Fruit fly (Drosophila melanogaster) whole organism, embryonic: ENCODE results near the gene CG10793.

ENCODE experiments used
- CG10147 ChIP-seq: fragments of 200-800 bp; sonication (Bioruptor generic); optimal IDR thresholded peaks from 2 replicates; lab custom pipeline; 2019; ENCODE audit warnings: missing biosample characterization, mild to moderate bottlenecking, missing genetic modification characterization, moderate library complexity
- CG1024 ChIP-seq: fragments of 200-800 bp; sonication (Bioruptor generic); IDR thresholded peaks from 2 replicates; pipeline ENCODE4 v1.3.6; 2022; ENCODE audit warnings: missing biosample characterization, missing genetic modification characterization
- CG10267 ChIP-seq: fragments of 200-800 bp; sonication (Bioruptor generic); optimal IDR thresholded peaks from 2 replicates; lab custom pipeline; 2018; ENCODE audit warnings: missing biosample characterization, mild to moderate bottlenecking, missing genetic modification characterization, moderate library complexity
- CG10274 ChIP-seq: fragments of 200-800 bp; sonication (Bioruptor generic); optimal IDR thresholded peaks from 3 replicates; lab custom pipeline; 2017; ENCODE audit warnings: missing biosample characterization, mild to moderate bottlenecking, missing genetic modification characterization
- CG11695 ChIP-seq: fragments of 200-800 bp; sonication (Bioruptor generic); IDR thresholded peaks from 3 replicates; pipeline ENCODE4 v1.3.6; 2022; ENCODE audit warnings: missing biosample characterization, missing genetic modification characterization
- CG14710 ChIP-seq: fragments of 200-800 bp; sonication (Bioruptor generic); optimal IDR thresholded peaks from 3 replicates; lab custom pipeline; 2019; ENCODE audit warnings: missing biosample characterization, mild to moderate bottlenecking, missing genetic modification characterization, moderate library complexity
- CG15073 ChIP-seq: fragments of 200-800 bp; sonication (Bioruptor generic); optimal IDR thresholded peaks from 2 replicates; lab custom pipeline; 2016; ENCODE audit warnings: missing biosample characterization, missing genetic modification characterization
- CG15479 ChIP-seq: fragments of 200-800 bp; sonication (Bioruptor generic); optimal IDR thresholded peaks from 3 replicates; lab custom pipeline; 2019; ENCODE audit warnings: missing biosample characterization, mild to moderate bottlenecking, missing genetic modification characterization, moderate library complexity
- CG17186 ChIP-seq: fragments of 200-800 bp; sonication (Bioruptor generic); optimal IDR thresholded peaks from 3 replicates; lab custom pipeline; 2017; ENCODE audit warnings: missing biosample characterization, missing genetic modification reagents, missing genetic modification characterization
- CG17612 ChIP-seq: fragments of 200-800 bp; sonication (Bioruptor generic); IDR thresholded peaks from 2 replicates; pipeline ENCODE4 v1.3.6; 2022; ENCODE audit warnings: missing biosample characterization, missing genetic modification characterization
- CG18619 ChIP-seq: fragments of 200-800 bp; sonication (Bioruptor generic); optimal IDR thresholded peaks from 3 replicates; lab custom pipeline; 2017; ENCODE audit warnings: missing biosample characterization, mild to moderate bottlenecking, missing genetic modification characterization
- CG31388 ChIP-seq: fragments of 200-800 bp; sonication (Bioruptor generic); optimal IDR thresholded peaks from 2 replicates; lab custom pipeline; 2016; ENCODE audit warnings: missing biosample characterization, missing genetic modification characterization
- CG34224 ChIP-seq: fragments of 200-800 bp; sonication (Bioruptor generic); IDR thresholded peaks from 3 replicates; pipeline ENCODE4 v1.3.6; 2022; ENCODE audit warnings: missing biosample characterization, missing genetic modification characterization; ENCODE audit not compliant: partially characterized antibody
- CG4282 ChIP-seq: fragments of 200-800 bp; sonication (Bioruptor generic); optimal IDR thresholded peaks from 2 replicates; lab custom pipeline; 2016; ENCODE audit warnings: missing biosample characterization, missing genetic modification characterization
- CG7271 ChIP-seq: fragments of 200-800 bp; sonication (Bioruptor generic); optimal IDR thresholded peaks from 2 replicates; lab custom pipeline; 2018; ENCODE audit warnings: missing biosample characterization, mild to moderate bottlenecking, missing genetic modification characterization, moderate library complexity
- CG7786 ChIP-seq: fragments of 200-800 bp; sonication (Bioruptor generic); optimal IDR thresholded peaks from 2 replicates; lab custom pipeline; 2016; ENCODE audit warnings: missing biosample characterization, missing genetic modification characterization
- Dll ChIP-seq: fragments of 200-800 bp; sonication (Bioruptor generic); IDR thresholded peaks from 4 replicates; pipeline ENCODE4 v1.3.6; 2022; ENCODE audit warnings: missing biosample characterization, missing genetic modification characterization; ENCODE audit not compliant: partially characterized antibody
- E2f1 ChIP-seq: fragments of 200-800 bp; sonication (Bioruptor generic); IDR thresholded peaks from 2 replicates; pipeline ENCODE4 v1.3.6; 2022; ENCODE audit warnings: missing biosample characterization, missing genetic modification characterization
- Ets65A ChIP-seq: fragments of 200-800 bp; sonication (Bioruptor generic); peaks from one replicate; lab custom pipeline; 2016; ENCODE audit warnings: missing biosample characterization, missing genetic modification characterization
- Ets97D ChIP-seq: fragments of 200-800 bp; sonication (Bioruptor generic); optimal IDR thresholded peaks from 3 replicates; lab custom pipeline; 2016; ENCODE audit warnings: missing biosample characterization, missing genetic modification characterization
- Gsc ChIP-seq: fragments of 200-800 bp; sonication (Bioruptor generic); IDR thresholded peaks from 2 replicates; pipeline ENCODE4 v1.3.6; 2022; ENCODE audit warnings: missing biosample characterization, missing genetic modification characterization
- H2.0 ChIP-seq: fragments of 200-800 bp; sonication (Bioruptor generic); IDR thresholded peaks from 2 replicates; pipeline ENCODE4 v1.3.6; 2022; ENCODE audit warnings: missing biosample characterization, missing genetic modification characterization
- HLH3B ChIP-seq: fragments of 200-800 bp; sonication (Bioruptor generic); IDR thresholded peaks from 2 replicates; pipeline ENCODE4 v1.3.6; 2022; ENCODE audit warnings: missing biosample characterization, missing genetic modification characterization
- Hr78 ChIP-seq, 2 experiments: fragments of 200-800 bp in 1 of 2; fragments of >200 bp in 1 of 2; sonication (Bioruptor generic) in 1 of 2; optimal IDR thresholded peaks; 2 replicates each; lab custom pipeline; 2017 to 2019; ENCODE audit warnings: missing biosample characterization in 2 of 2, missing genetic modification characterization in 2 of 2, mild to moderate bottlenecking in 1 of 2, moderate library complexity in 1 of 2
- Lhr ChIP-seq: fragments of 200-800 bp; sonication (Bioruptor generic); optimal IDR thresholded peaks from 3 replicates; lab custom pipeline; 2017; ENCODE audit warnings: mild to moderate bottlenecking, missing biosample characterization, missing genetic modification reagents, missing genetic modification characterization
- Meics ChIP-seq: fragments of 200-800 bp; sonication (Bioruptor generic); optimal IDR thresholded peaks from 2 replicates; lab custom pipeline; 2017; ENCODE audit warnings: missing biosample characterization, mild to moderate bottlenecking, missing genetic modification characterization
- TFAM ChIP-seq: fragments of 200-800 bp; sonication (Bioruptor generic); optimal IDR thresholded peaks from 2 replicates; lab custom pipeline; 2017; ENCODE audit warnings: missing biosample characterization, missing genetic modification characterization, inconsistent platforms
- Vsx1 ChIP-seq: fragments of 200-800 bp; sonication (Bioruptor generic); optimal IDR thresholded peaks from 2 replicates; lab custom pipeline; 2017; ENCODE audit warnings: missing biosample characterization, mild to moderate bottlenecking, missing genetic modification characterization, missing genetic modification reagents
- aop ChIP-seq: fragments of 200-800 bp; sonication (Bioruptor generic); IDR thresholded peaks from 2 replicates; pipeline ENCODE4 v1.3.6; 2022; ENCODE audit warnings: missing biosample characterization, missing genetic modification characterization
- bab2 ChIP-seq: fragments of 200-800 bp; sonication (Bioruptor generic); optimal IDR thresholded peaks from 2 replicates; lab custom pipeline; 2016; ENCODE audit warnings: missing biosample characterization, missing genetic modification characterization
- bbx ChIP-seq: fragments of 200-800 bp; sonication (Bioruptor generic); IDR thresholded peaks from 2 replicates; pipeline ENCODE4 v1.3.6; 2022; ENCODE audit warnings: missing biosample characterization, missing genetic modification characterization; ENCODE audit not compliant: partially characterized antibody
- dm ChIP-seq: fragments of 200-800 bp; sonication (Bioruptor generic); optimal IDR thresholded peaks from 3 replicates; lab custom pipeline; 2016; ENCODE audit warnings: missing biosample characterization, missing genetic modification characterization
- ems ChIP-seq: fragments of 200-800 bp; sonication (Bioruptor generic); optimal IDR thresholded peaks from 3 replicates; lab custom pipeline; 2016; ENCODE audit warnings: missing biosample characterization, missing genetic modification characterization
- fd102C ChIP-seq: fragments of 200-800 bp; sonication (Bioruptor generic); optimal IDR thresholded peaks from 2 replicates; lab custom pipeline; 2018; ENCODE audit warnings: missing biosample characterization, mild to moderate bottlenecking, missing genetic modification characterization, moderate library complexity
- fd3F ChIP-seq: fragments of 200-800 bp; sonication (Bioruptor generic); optimal IDR thresholded peaks from 2 replicates; lab custom pipeline; 2018; ENCODE audit warnings: missing biosample characterization, mild to moderate bottlenecking, missing genetic modification characterization, moderate library complexity
- gfzf ChIP-seq: fragments of 200-800 bp; sonication (Bioruptor generic); optimal IDR thresholded peaks from 2 replicates; lab custom pipeline; 2016; ENCODE audit warnings: missing biosample characterization, mild to moderate bottlenecking, missing genetic modification characterization, moderate library complexity
- grn ChIP-seq: fragments of 200-800 bp; sonication (Bioruptor generic); optimal IDR thresholded peaks from 3 replicates; lab custom pipeline; 2017; ENCODE audit warnings: missing biosample characterization, missing genetic modification characterization
- ham ChIP-seq: fragments of 200-800 bp; sonication (Bioruptor generic); IDR thresholded peaks from 2 replicates; pipeline ENCODE4 v1.3.6; 2022; ENCODE audit warnings: missing biosample characterization, missing genetic modification characterization
- hkb ChIP-seq, 2 experiments: fragments of 200-800 bp in 1 of 2; fragments of >200 bp in 1 of 2; sonication (Bioruptor generic) in 1 of 2; IDR thresholded peaks in 1 of 2; optimal IDR thresholded peaks in 1 of 2; 2 replicates each; pipeline versions ENCODE4 v1.3.6 to Lab custom; 2017 to 2022; ENCODE audit warnings: missing biosample characterization in 1 of 2, missing genetic modification characterization in 1 of 2
- ind ChIP-seq: fragments of 200-800 bp; sonication (Bioruptor generic); optimal IDR thresholded peaks from 3 replicates; lab custom pipeline; 2016; ENCODE audit warnings: missing biosample characterization, missing genetic modification characterization
- inv ChIP-seq: fragments of 200-800 bp; sonication (Bioruptor generic); IDR thresholded peaks from 2 replicates; pipeline ENCODE4 v1.3.6; 2022; ENCODE audit warnings: missing biosample characterization, missing genetic modification characterization; ENCODE audit not compliant: partially characterized antibody
- kah ChIP-seq: fragments of 200-800 bp; sonication (Bioruptor generic); optimal IDR thresholded peaks from 2 replicates; lab custom pipeline; 2018; ENCODE audit warnings: missing biosample characterization, mild to moderate bottlenecking, missing genetic modification characterization
- nmo ChIP-seq: fragments of 200-800 bp; sonication (Bioruptor generic); optimal IDR thresholded peaks from 2 replicates; lab custom pipeline; 2018; ENCODE audit warnings: missing biosample characterization, mild to moderate bottlenecking, missing genetic modification characterization, moderate library complexity
- nom ChIP-seq: fragments of 200-800 bp; sonication (Bioruptor generic); optimal IDR thresholded peaks from 2 replicates; lab custom pipeline; 2017; ENCODE audit warnings: missing biosample characterization, missing genetic modification characterization, mild to moderate bottlenecking, moderate library complexity, missing genetic modification reagents
- org-1 ChIP-seq: fragments of 200-800 bp; sonication (Bioruptor generic); optimal IDR thresholded peaks from 2 replicates; lab custom pipeline; 2017; ENCODE audit warnings: missing biosample characterization, missing genetic modification characterization
- sqz ChIP-seq: fragments of 200-800 bp; sonication (Bioruptor generic); optimal IDR thresholded peaks from 3 replicates; lab custom pipeline; 2018; ENCODE audit warnings: missing biosample characterization, mild to moderate bottlenecking, missing genetic modification characterization
- sr ChIP-seq: fragments of 200-800 bp; sonication (Bioruptor generic); IDR thresholded peaks from 3 replicates; pipeline ENCODE4 v1.3.6; 2022; ENCODE audit warnings: missing biosample characterization, missing genetic modification characterization
- tgo ChIP-seq: fragments of 200-800 bp; sonication (Bioruptor generic); IDR thresholded peaks from 3 replicates; pipeline ENCODE4 v1.3.6; 2022; ENCODE audit warnings: missing biosample characterization, missing genetic modification characterization
- tio ChIP-seq: fragments of 200-800 bp; sonication (Bioruptor generic); optimal IDR thresholded peaks from 2 replicates; lab custom pipeline; 2017; ENCODE audit warnings: missing biosample characterization, missing genetic modification characterization, inconsistent platforms
- toy ChIP-seq: fragments of 200-800 bp; sonication (Bioruptor generic); IDR thresholded peaks from 2 replicates; pipeline ENCODE4 v1.3.6; 2022; ENCODE audit warnings: missing biosample characterization, missing genetic modification characterization

Gene CG10793

DNA sequence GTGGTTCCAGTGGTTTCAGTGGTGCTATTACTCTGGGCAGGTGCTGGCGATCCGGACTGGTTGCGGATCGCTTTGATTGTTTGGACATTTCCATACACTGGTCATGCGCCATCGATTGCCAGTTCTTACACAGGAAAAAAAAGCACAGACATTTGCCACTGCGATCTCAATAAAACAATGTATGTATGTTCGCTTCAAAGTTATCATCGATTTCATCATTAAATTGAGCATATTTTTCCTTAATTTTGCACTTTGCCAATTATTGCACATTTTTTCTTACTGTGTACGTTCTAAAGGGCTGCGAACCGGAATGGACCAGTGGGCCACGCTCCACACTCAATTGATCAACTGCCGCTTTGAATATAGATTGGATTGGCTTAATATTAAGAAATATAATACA, 47.5 kb upstream of the CG10793 start (continued):
- TF ChIP-seq CG7271, result no peak
- TF ChIP-seq sqz (GFP tag; lab: Kevin White, UChicago), result no peak
- peak; percentile 18 for TF ChIP-seq CG14710
- TF ChIP-seq bab2 (GFP tag; lab: Kevin White, UChicago), result peak; percentile 63
- TF ChIP-seq sr (GFP tag; lab: Robert Waterston, UW), result no peak
- peak; percentile 24 for TF ChIP-seq Ets97D (GFP tag; lab: Kevin White, UChicago)
- TF ChIP-seq toy (GFP tag; lab: Robert Waterston, UW), result peak; percentile 75
- peak; percentile 37 for TF ChIP-seq CG10267 (tag; lab: Kevin White, UChicago)
- peak; percentile 74 for TF ChIP-seq CG7786 (GFP tag; lab: Kevin White, UChicago)
- peak; percentile 96 for TF ChIP-seq Ets65A (GFP tag; lab: Kevin White, UChicago)
- no peak for TF ChIP-seq CG34224 (GFP tag; lab: Robert Waterston, UW)
- TF ChIP-seq dm, result peak; percentile 83
- no peak for TF ChIP-seq inv
- no peak for TF ChIP-seq TFAM (GFP tag; lab: Kevin White, UChicago)
- TF ChIP-seq CG17612, result peak; percentile 65
- no peak for TF ChIP-seq kah
- TF ChIP-seq HLH3B, result 0 out of 2 replicates have a peak, but pooled peaks have one; percentile 46
- no peak for TF ChIP-seq nom (GFP tag; lab: Kevin White, UChicago)
- TF ChIP-seq fd102C (GFP tag; lab: Kevin White, UChicago), result no peak
- no peak for TF ChIP-seq Lhr (GFP tag; lab: Kevin White, UChicago)
- peak; percentile 34 for TF ChIP-seq fd3F (GFP tag; lab: Kevin White, UChicago)
- peak; percentile 43; the same call in 1 of the 3 replicates for TF ChIP-seq CG11695
- peak; percentile 55 for TF ChIP-seq E2f1 (GFP tag; lab: Robert Waterston, UW)
- TF ChIP-seq bbx, result no peak
- TF ChIP-seq CG10147 (GFP tag; lab: Kevin White, UChicago), result peak; percentile 83
- TF ChIP-seq tio, result peak; percentile 31
- no peak for TF ChIP-seq aop (GFP tag; lab: Robert Waterston, UW)
- no peak for TF ChIP-seq hkb (optimal IDR thresholded peaks at IDR 0.05; lab: Kevin White, UChicago)
- TF ChIP-seq hkb (GFP tag; IDR thresholded peaks at IDR 0.05; lab: Robert Waterston, UW), result peak; percentile 57
- peak; percentile 18 for TF ChIP-seq org-1 (GFP tag; lab: Kevin White, UChicago)
- peak; percentile 33 for TF ChIP-seq CG4282 (GFP tag; lab: Kevin White, UChicago)
- TF ChIP-seq H2.0 (GFP tag; lab: Robert Waterston, UW), result peak; percentile 67
- peak; percentile 65; the same call in 2 of the 3 replicates for TF ChIP-seq tgo (GFP tag; lab: Robert Waterston, UW)
- no peak for TF ChIP-seq CG31388
- peak; percentile 70 for TF ChIP-seq ems (GFP tag; lab: Kevin White, UChicago)
- TF ChIP-seq Meics (GFP tag; lab: Kevin White, UChicago), result peak; percentile 84
- TF ChIP-seq ham, result peak; percentile 76; the same call in 1 of the 2 replicates
- no peak for TF ChIP-seq CG15479
- TF ChIP-seq ind (GFP tag; lab: Kevin White, UChicago), result peak; percentile 62
- TF ChIP-seq CG1024 (GFP tag; lab: Robert Waterston, UW), result 0 out of 2 replicates have a peak, but pooled peaks have one; percentile 6
- TF ChIP-seq gfzf (GFP tag; lab: Kevin White, UChicago), result no peak
- TF ChIP-seq Hr78 (GFP tag; optimal IDR thresholded peaks at IDR 0.05; lab: Kevin White, UChicago), result no peak
- no peak for TF ChIP-seq CG15073 (GFP tag; lab: Kevin White, UChicago)
- TF ChIP-seq CG10274 (GFP tag; lab: Kevin White, UChicago), result peak; percentile 56
- TF ChIP-seq Gsc (GFP tag; lab: Robert Waterston, UW), result no peak
- no peak for TF ChIP-seq Vsx1 (GFP tag; lab: Kevin White, UChicago)
- no peak for TF ChIP-seq Dll (GFP tag; lab: Robert Waterston, UW)
- no peak for TF ChIP-seq CG17186 (GFP tag; lab: Kevin White, UChicago)
- TF ChIP-seq CG18619, result peak; percentile 49
- TF ChIP-seq nmo (GFP tag; lab: Kevin White, UChicago), result peak; percentile 25
- TF ChIP-seq grn (GFP tag; lab: Kevin White, UChicago), result no peak
